Fruit fly (Drosophila melanogaster) whole organism, embryonic: ENCODE measurements around the gene CG33510.

Experiments
- B-H1 ChIP-seq: fragments of 200-800 bp; sonication (Bioruptor generic); IDR thresholded peaks from 3 replicates; pipeline ENCODE4 v1.3.6; 2022; ENCODE audit warnings: missing biosample characterization, missing genetic modification characterization
- CG10267 ChIP-seq: fragments of 200-800 bp; sonication (Bioruptor generic); optimal IDR thresholded peaks from 2 replicates; lab custom pipeline; 2018; ENCODE audit warnings: missing biosample characterization, mild to moderate bottlenecking, missing genetic modification characterization, moderate library complexity
- CG13894 ChIP-seq: fragments of 200-800 bp; sonication (Bioruptor generic); optimal IDR thresholded peaks from 3 replicates; lab custom pipeline; 2018; ENCODE audit warnings: missing biosample characterization, mild to moderate bottlenecking, missing genetic modification characterization, moderate library complexity
- CG17385 ChIP-seq: fragments of 200-800 bp; sonication (Bioruptor generic); optimal IDR thresholded peaks from 3 replicates; lab custom pipeline; 2018; ENCODE audit warnings: missing biosample characterization, mild to moderate bottlenecking, missing genetic modification characterization
- CG18599 ChIP-seq: fragments of 200-800 bp; sonication (Bioruptor generic); optimal IDR thresholded peaks from 3 replicates; lab custom pipeline; 2017; ENCODE audit warnings: missing biosample characterization, missing genetic modification characterization, mild to moderate bottlenecking, moderate library complexity, missing genetic modification reagents
- CG3163 ChIP-seq: fragments of 200-800 bp; sonication (Bioruptor generic); optimal IDR thresholded peaks from 3 replicates; lab custom pipeline; 2016; ENCODE audit warnings: missing biosample characterization, missing genetic modification characterization
- CG32767 ChIP-seq: fragments of 200-800 bp; sonication (Bioruptor generic); IDR thresholded peaks from 2 replicates; pipeline ENCODE4 v1.3.6; 2022; ENCODE audit warnings: missing biosample characterization, missing genetic modification characterization
- CG3726 ChIP-seq: fragments of 200-800 bp; sonication (Bioruptor generic); IDR thresholded peaks from 3 replicates; pipeline ENCODE4, ENCODE4 v1.3.6; 2022; ENCODE audit warnings: missing biosample characterization, missing genetic modification characterization
- CG4404 ChIP-seq: fragments of 200-800 bp; sonication (Bioruptor generic); IDR thresholded peaks from 2 replicates; pipeline ENCODE4 v1.3.6; 2022; ENCODE audit warnings: missing biosample characterization, missing genetic modification characterization
- CG6683 ChIP-seq: fragments of 200-800 bp; sonication (Bioruptor generic); optimal IDR thresholded peaks from 2 replicates; lab custom pipeline; 2017; ENCODE audit warnings: missing biosample characterization, mild to moderate bottlenecking, missing genetic modification characterization, missing genetic modification reagents
- CTCF ChIP-seq: fragments of 200-800 bp; sonication (Bioruptor generic); optimal IDR thresholded peaks from 2 replicates; lab custom pipeline; 2017; ENCODE audit warnings: missing biosample characterization, mild to moderate bottlenecking, missing genetic modification characterization, moderate library complexity
- D ChIP-seq, 2 experiments: fragments of 200-800 bp in 1 of 2; fragments of >200 bp in 1 of 2; sonication (Bioruptor generic) in 1 of 2; optimal IDR thresholded peaks; 2 replicates in 1 of 2; 3 replicates in 1 of 2; lab custom pipeline; 2017; ENCODE audit warnings: mild to moderate bottlenecking in 1 of 2, missing biosample characterization in 1 of 2, missing genetic modification characterization in 1 of 2, missing genetic modification reagents in 1 of 2
- D19A ChIP-seq: fragments of 200-800 bp; optimal IDR thresholded peaks from 3 replicates; lab custom pipeline; 2019; ENCODE audit warnings: missing biosample characterization, mild to moderate bottlenecking, missing genetic modification characterization, moderate library complexity
- Med ChIP-seq: fragments of 200-800 bp; sonication (Bioruptor generic); peaks from one replicate; lab custom pipeline; 2016; ENCODE audit warnings: missing biosample characterization, missing genetic modification characterization, mild to moderate bottlenecking, inconsistent platforms, moderate library complexity
- Mes4 ChIP-seq: fragments of 200-800 bp; sonication (Bioruptor generic); optimal IDR thresholded peaks from 2 replicates; lab custom pipeline; 2016; ENCODE audit warnings: missing biosample characterization, missing genetic modification characterization
- Rx ChIP-seq: fragments of 200-800 bp; sonication (Bioruptor generic); IDR thresholded peaks from 2 replicates; pipeline ENCODE4 v1.3.6; 2022; ENCODE audit warnings: missing biosample characterization, missing genetic modification characterization
- Sin3A ChIP-seq: fragments of >200 bp; optimal IDR thresholded peaks from 2 replicates; lab custom pipeline; 2018
- Ssrp ChIP-seq: fragments of 200-800 bp; sonication (Bioruptor generic); optimal IDR thresholded peaks from 2 replicates; lab custom pipeline; 2018; ENCODE audit warnings: missing biosample characterization, mild to moderate bottlenecking, missing genetic modification characterization, moderate library complexity
- abd-A ChIP-seq: fragments of 200-800 bp; sonication (Bioruptor generic); optimal IDR thresholded peaks from 3 replicates; lab custom pipeline; 2019; ENCODE audit warnings: missing biosample characterization, mild to moderate bottlenecking, missing genetic modification characterization, moderate library complexity
- bbx ChIP-seq: fragments of 200-800 bp; sonication (Bioruptor generic); IDR thresholded peaks from 2 replicates; pipeline ENCODE4 v1.3.6; 2022; ENCODE audit warnings: missing biosample characterization, missing genetic modification characterization; ENCODE audit not compliant: partially characterized antibody
- bcd ChIP-seq: fragments of 200-800 bp; sonication (Bioruptor generic); optimal IDR thresholded peaks from 2 replicates; lab custom pipeline; 2017; ENCODE audit warnings: missing biosample characterization, mild to moderate bottlenecking, missing genetic modification characterization
- crol ChIP-seq: fragments of 200-800 bp; sonication (Bioruptor generic); IDR thresholded peaks from 2 replicates; pipeline ENCODE4 v1.3.6; 2022; ENCODE audit warnings: missing biosample characterization, missing genetic modification characterization
- en ChIP-seq: fragments of 200-800 bp; sonication (Bioruptor generic); optimal IDR thresholded peaks from 2 replicates; lab custom pipeline; 2016; ENCODE audit warnings: missing biosample characterization, missing genetic modification characterization
- ewg ChIP-seq: fragments of 200-800 bp; sonication (Bioruptor generic); optimal IDR thresholded peaks from 3 replicates; lab custom pipeline; 2017; ENCODE audit warnings: mild to moderate bottlenecking, missing biosample characterization, missing genetic modification reagents, missing genetic modification characterization
- jigr1 ChIP-seq: fragments of 200-800 bp; sonication (Bioruptor generic); IDR thresholded peaks from 3 replicates; pipeline ENCODE4 v1.3.6; 2022; ENCODE audit warnings: missing biosample characterization, missing genetic modification characterization
- jumu ChIP-seq: fragments of 200-800 bp; sonication (Bioruptor generic); optimal IDR thresholded peaks from 3 replicates; lab custom pipeline; 2016; ENCODE audit warnings: missing biosample characterization, missing genetic modification characterization
- nau ChIP-seq: fragments of 200-800 bp; sonication (Bioruptor generic); optimal IDR thresholded peaks from 3 replicates; lab custom pipeline; 2017; ENCODE audit warnings: missing biosample characterization, mild to moderate bottlenecking, missing genetic modification characterization, missing genetic modification reagents
- nerfin-1 ChIP-seq: fragments of 200-800 bp; sonication (Bioruptor generic); optimal IDR thresholded peaks from 3 replicates; lab custom pipeline; 2019; ENCODE audit warnings: missing biosample characterization, mild to moderate bottlenecking, missing genetic modification characterization, moderate library complexity
- pros ChIP-seq: fragments of 200-800 bp; sonication (Bioruptor generic); optimal IDR thresholded peaks from 3 replicates; lab custom pipeline; 2019; ENCODE audit warnings: missing biosample characterization, mild to moderate bottlenecking, missing genetic modification characterization, moderate library complexity
- pum ChIP-seq: fragments of 200-800 bp; sonication (Bioruptor generic); optimal IDR thresholded peaks from 2 replicates; lab custom pipeline; 2016; ENCODE audit warnings: missing biosample characterization, missing genetic modification characterization
- seq ChIP-seq: fragments of 200-800 bp; sonication (Bioruptor generic); IDR thresholded peaks from 2 replicates; pipeline ENCODE4 v1.3.6; 2022; ENCODE audit warnings: missing biosample characterization, missing genetic modification characterization
- slbo ChIP-seq: fragments of 200-800 bp; sonication (Bioruptor generic); IDR thresholded peaks from 2 replicates; pipeline ENCODE4 v1.3.6; 2022; ENCODE audit warnings: missing biosample characterization, missing genetic modification characterization
- so ChIP-seq: fragments of 200-800 bp; sonication (Bioruptor generic); IDR thresholded peaks from 3 replicates; pipeline ENCODE4 v1.3.6; 2022; ENCODE audit warnings: missing biosample characterization, missing genetic modification characterization
- stwl ChIP-seq: fragments of 200-800 bp; sonication (Bioruptor generic); optimal IDR thresholded peaks from 3 replicates; lab custom pipeline; 2018; ENCODE audit warnings: missing biosample characterization, mild to moderate bottlenecking, missing genetic modification characterization, moderate library complexity
- tll ChIP-seq, 2 experiments: fragments of 200-800 bp in 1 of 2; fragments of >200 bp in 1 of 2; sonication (Bioruptor generic) in 1 of 2; optimal IDR thresholded peaks; 2 replicates each; lab custom pipeline; 2017 to 2019; ENCODE audit warnings: missing biosample characterization in 2 of 2, missing genetic modification characterization in 2 of 2, mild to moderate bottlenecking in 1 of 2, moderate library complexity in 1 of 2
- twi ChIP-seq: fragments of 200-800 bp; optimal IDR thresholded peaks from 2 replicates; lab custom pipeline; 2019; ENCODE audit warnings: missing biosample characterization, mild to moderate bottlenecking, missing genetic modification characterization, moderate library complexity
- tx ChIP-seq: fragments of 200-800 bp; sonication (Bioruptor generic); optimal IDR thresholded peaks from 2 replicates; lab custom pipeline; 2016; ENCODE audit warnings: missing biosample characterization, missing genetic modification characterization
- vvl ChIP-seq: fragments of 200-800 bp; sonication (Bioruptor generic); IDR thresholded peaks from 2 replicates; pipeline ENCODE4 v1.3.6; 2022; ENCODE audit warnings: missing biosample characterization, missing genetic modification characterization

CG33510 gene

dm6 chr2L:21034388-21034787, 49.7 kb downstream of the CG33510 start:
- TF ChIP-seq Mes4 (no peak), nau (GFP tag; lab: Kevin White, UChicago) (no peak), twi (tag; lab: Kevin White, UChicago) (peak; percentile 89), tll (GFP tag; optimal IDR thresholded peaks at IDR 0.05; lab: Kevin White, UChicago) (no peak), pros (GFP tag; lab: Kevin White, UChicago) (peak; percentile 77), D19A (peak; percentile 24)

- TF ChIP-seq CG13894 (tag; lab: Kevin White, UChicago) (peak; percentile 48), stwl (tag; lab: Kevin White, UChicago) (no peak), CTCF (GFP tag; lab: Kevin White, UChicago) (no peak), CG6683 (GFP tag; lab: Kevin White, UChicago) (no peak), CG10267 (tag; lab: Kevin White, UChicago) (no peak), en (no peak), so (GFP tag; lab: Robert Waterston, UW) (no peak), Sin3A (lab: Kevin White, UChicago) (no peak), CG32767 (GFP tag; lab: Robert Waterston, UW) (0 out of 2 replicates have a peak, but pooled peaks have one; percentile 14), pum (GFP tag; lab: Kevin White, UChicago) (no peak), D (optimal IDR thresholded peaks at IDR 0.05; lab: Kevin White, UChicago) (no peak), D (GFP tag; optimal IDR thresholded peaks at IDR 0.05; lab: Kevin White, UChicago) (no peak), CG18599 (GFP tag; lab: Kevin White, UChicago) (peak; percentile 22), D19A (peak; percentile 96), bbx (GFP tag; lab: Robert Waterston, UW) (0 out of 2 replicates have a peak, but pooled peaks have one; percentile 18), abd-A (peak; percentile 66), B-H1 (GFP tag; lab: Robert Waterston, UW) (no peak), tx (GFP tag; lab: Kevin White, UChicago) (no peak), CG3726 (GFP tag; lab: Robert Waterston, UW) (no peak), Rx (GFP tag; lab: Robert Waterston, UW) (no peak), slbo (no peak), vvl (no peak), jigr1 (GFP tag; lab: Robert Waterston, UW) (no peak), seq (peak; percentile 19; the same call in 1 of the 2 replicates), pros (GFP tag; lab: Kevin White, UChicago) (peak; percentile 87), nerfin-1 (tag; lab: Kevin White, UChicago) (peak; percentile 22), CG3163 (GFP tag; lab: Kevin White, UChicago) (no peak), ewg (peak; percentile 88), crol (peak; percentile 44; the same call in 1 of the 2 replicates), Med (GFP tag; lab: Kevin White, UChicago) (peak; percentile 52), CG17385 (GFP tag; lab: Kevin White, UChicago) (peak; percentile 77), jumu (GFP tag; lab: Kevin White, UChicago) (no peak), bcd (GFP tag; lab: Kevin White, UChicago) (no peak), CG4404 (GFP tag; lab: Robert Waterston, UW) (0 out of 2 replicates have a peak, but pooled peaks have one; percentile 6), Ssrp (tag; lab: Kevin White, UChicago) (no peak)
- TF ChIP-seq, all 482 proteins: peak for 14
Observed at dm6 chr2L:21033315-21033714, 50.8 kb downstream of the CG33510 start.
